Worm (Caenorhabditis elegans) whole organism, L4/young adult: ENCODE measurements around the gene ZK1251.3.

ENCODE experiments used
- W03F9.2 ChIP-seq: fragments of 150-350 bp; optimal IDR thresholded peaks from 2 replicates; lab custom pipeline; 2014; ENCODE audit warnings: missing biosample characterization, missing genetic modification characterization
- dao-5 ChIP-seq: sonication (generic microtip); optimal IDR thresholded peaks from 2 replicates; lab custom pipeline; 2016; ENCODE audit warnings: missing genotype, missing genetic modification characterization, moderate library complexity, missing compliant biosample characterization
- him-1 ChIP-seq: sonication (generic microtip); optimal IDR thresholded peaks from 2 replicates; lab custom pipeline; 2016; ENCODE audit warnings: missing genotype, missing genetic modification reagents, missing genetic modification characterization, missing compliant biosample characterization

ce11 chrIV:9653184-9653583, 30.3 kb upstream of the ZK1251.3 start, which contains the start of gene F58G6.3:
- TF ChIP-seq dao-5 (tag; lab: Kevin White, UChicago) (no peak), W03F9.2 (no peak), him-1 (tag; lab: Kevin White, UChicago) (no peak)
